Fruit fly (Drosophila melanogaster) whole organism, embryonic: ENCODE measurements around the gene CG16734.

Source experiments
- Atf6 ChIP-seq: fragments of 200-800 bp; sonication (Bioruptor generic); IDR thresholded peaks from 2 replicates; pipeline ENCODE4 v1.3.6; 2022; ENCODE audit warnings: missing biosample characterization, missing genetic modification characterization
- CG10147 ChIP-seq: fragments of 200-800 bp; sonication (Bioruptor generic); optimal IDR thresholded peaks from 2 replicates; lab custom pipeline; 2019; ENCODE audit warnings: missing biosample characterization, mild to moderate bottlenecking, missing genetic modification characterization, moderate library complexity
- CG1024 ChIP-seq: fragments of 200-800 bp; sonication (Bioruptor generic); IDR thresholded peaks from 2 replicates; pipeline ENCODE4 v1.3.6; 2022; ENCODE audit warnings: missing biosample characterization, missing genetic modification characterization
- CG10321 ChIP-seq: fragments of 200-800 bp; sonication (Bioruptor generic); IDR thresholded peaks from 2 replicates; pipeline ENCODE4 v1.3.6; 2022; ENCODE audit warnings: missing biosample characterization, missing genetic modification characterization
- CG11093 ChIP-seq: fragments of 200-800 bp; sonication (Bioruptor generic); IDR thresholded peaks from 3 replicates; pipeline ENCODE4 v1.3.6; 2022; ENCODE audit warnings: missing biosample characterization, missing genetic modification characterization
- CG11695 ChIP-seq: fragments of 200-800 bp; sonication (Bioruptor generic); IDR thresholded peaks from 3 replicates; pipeline ENCODE4 v1.3.6; 2022; ENCODE audit warnings: missing biosample characterization, missing genetic modification characterization
- CG14860 ChIP-seq: fragments of 200-800 bp; sonication (Bioruptor generic); IDR thresholded peaks from 3 replicates; pipeline ENCODE4 v1.3.6; 2022; ENCODE audit warnings: missing biosample characterization, missing genetic modification characterization; ENCODE audit not compliant: partially characterized antibody
- CG15269 ChIP-seq: fragments of 200-800 bp; sonication (Bioruptor generic); optimal IDR thresholded peaks from 2 replicates; lab custom pipeline; 2018; ENCODE audit warnings: missing biosample characterization, mild to moderate bottlenecking, missing genetic modification characterization, moderate library complexity
- CG1602 ChIP-seq: fragments of 200-800 bp; sonication (Bioruptor generic); optimal IDR thresholded peaks from 3 replicates; lab custom pipeline; 2016; ENCODE audit warnings: missing biosample characterization, missing genetic modification characterization
- CG17361 ChIP-seq: fragments of 200-800 bp; sonication (Bioruptor generic); IDR thresholded peaks from 3 replicates; pipeline ENCODE4 v1.3.6; 2022; ENCODE audit warnings: missing biosample characterization, missing genetic modification characterization
- CG18599 ChIP-seq: fragments of 200-800 bp; sonication (Bioruptor generic); optimal IDR thresholded peaks from 3 replicates; lab custom pipeline; 2017; ENCODE audit warnings: missing biosample characterization, missing genetic modification characterization, mild to moderate bottlenecking, moderate library complexity, missing genetic modification reagents
- CG2712 ChIP-seq: fragments of 200-800 bp; optimal IDR thresholded peaks from 3 replicates; lab custom pipeline; 2019; ENCODE audit warnings: missing biosample characterization, mild to moderate bottlenecking, missing genetic modification characterization, moderate library complexity
- CG30431 ChIP-seq: fragments of 200-800 bp; sonication (Bioruptor generic); optimal IDR thresholded peaks from 2 replicates; lab custom pipeline; 2017; ENCODE audit warnings: missing biosample characterization, missing genetic modification characterization
- CG3065 ChIP-seq: fragments of 200-800 bp; sonication (Bioruptor generic); optimal IDR thresholded peaks from 2 replicates; lab custom pipeline; 2016; ENCODE audit warnings: missing biosample characterization, missing genetic modification characterization
- CG33213 ChIP-seq: fragments of 200-800 bp; sonication (Bioruptor generic); optimal IDR thresholded peaks from 3 replicates; lab custom pipeline; 2016; ENCODE audit warnings: missing biosample characterization, missing genetic modification characterization
- CG4617 ChIP-seq: fragments of 200-800 bp; sonication (Bioruptor generic); optimal IDR thresholded peaks from 3 replicates; lab custom pipeline; 2016; ENCODE audit warnings: missing biosample characterization, missing genetic modification characterization, borderline replicate concordance
- CG6254 ChIP-seq: fragments of 200-800 bp; sonication (Bioruptor generic); optimal IDR thresholded peaks from 3 replicates; lab custom pipeline; 2017; ENCODE audit warnings: mild to moderate bottlenecking, missing biosample characterization, missing genetic modification reagents, missing genetic modification characterization
- CG8944 ChIP-seq: fragments of 200-800 bp; sonication (Bioruptor generic); optimal IDR thresholded peaks from 3 replicates; lab custom pipeline; 2016; ENCODE audit warnings: missing biosample characterization, missing genetic modification characterization
- CG9817 ChIP-seq: fragments of 200-800 bp; sonication (Bioruptor generic); optimal IDR thresholded peaks from 2 replicates; lab custom pipeline; 2018; ENCODE audit warnings: missing biosample characterization, mild to moderate bottlenecking, missing genetic modification characterization, moderate library complexity
- CG9876 ChIP-seq: fragments of 200-800 bp; sonication (Bioruptor generic); optimal IDR thresholded peaks from 2 replicates; lab custom pipeline; 2016; ENCODE audit warnings: missing biosample characterization, missing genetic modification characterization
- CG9932 ChIP-seq: fragments of 200-800 bp; sonication (Bioruptor generic); IDR thresholded peaks from 2 replicates; pipeline ENCODE4 v1.3.6; 2022; ENCODE audit warnings: missing biosample characterization, missing genetic modification characterization
- E2f2 ChIP-seq: fragments of 200-800 bp; sonication (Bioruptor generic); IDR thresholded peaks from 2 replicates; pipeline ENCODE4 v1.3.6; 2022; ENCODE audit warnings: missing biosample characterization, missing genetic modification characterization
- Elba2 ChIP-seq: fragments of 200-800 bp; sonication (Bioruptor generic); optimal IDR thresholded peaks from 3 replicates; lab custom pipeline; 2016; ENCODE audit warnings: missing biosample characterization, missing genetic modification characterization
- Ets65A ChIP-seq: fragments of 200-800 bp; sonication (Bioruptor generic); peaks from one replicate; lab custom pipeline; 2016; ENCODE audit warnings: missing biosample characterization, missing genetic modification characterization
- Fer1 ChIP-seq: fragments of 200-800 bp; sonication (Bioruptor generic); optimal IDR thresholded peaks from 2 replicates; lab custom pipeline; 2017; ENCODE audit warnings: missing biosample characterization, mild to moderate bottlenecking, missing genetic modification characterization
- Fer2 ChIP-seq: fragments of 200-800 bp; sonication (Bioruptor generic); optimal IDR thresholded peaks from 2 replicates; lab custom pipeline; 2018; ENCODE audit warnings: missing biosample characterization, mild to moderate bottlenecking, missing genetic modification characterization, moderate library complexity
- Jarid2 ChIP-seq: fragments of 200-800 bp; sonication (Bioruptor generic); optimal IDR thresholded peaks from 3 replicates; lab custom pipeline; 2017; ENCODE audit warnings: mild to moderate bottlenecking, missing biosample characterization, missing genetic modification reagents, missing genetic modification characterization
- Mad ChIP-seq: fragments of 200-800 bp; sonication (Bioruptor generic); optimal IDR thresholded peaks from 2 replicates; lab custom pipeline; 2016; ENCODE audit warnings: missing biosample characterization, missing genetic modification characterization
- Mrtf ChIP-seq: fragments of 200-800 bp; sonication (Bioruptor generic); IDR thresholded peaks from 3 replicates; pipeline ENCODE4 v1.3.6; 2022; ENCODE audit warnings: missing biosample characterization, missing genetic modification characterization
- NfI ChIP-seq: fragments of 200-800 bp; sonication (Bioruptor generic); optimal IDR thresholded peaks from 3 replicates; lab custom pipeline; 2018; ENCODE audit warnings: missing biosample characterization, mild to moderate bottlenecking, missing genetic modification characterization, moderate library complexity
- Spps ChIP-seq: fragments of 200-800 bp; sonication (Bioruptor generic); optimal IDR thresholded peaks from 2 replicates; lab custom pipeline; 2018; ENCODE audit warnings: missing biosample characterization, mild to moderate bottlenecking, missing genetic modification characterization
- Ssrp ChIP-seq: fragments of 200-800 bp; sonication (Bioruptor generic); optimal IDR thresholded peaks from 2 replicates; lab custom pipeline; 2018; ENCODE audit warnings: missing biosample characterization, mild to moderate bottlenecking, missing genetic modification characterization, moderate library complexity
- Usf ChIP-seq: fragments of 200-800 bp; sonication (Bioruptor generic); optimal IDR thresholded peaks from 2 replicates; lab custom pipeline; 2017; ENCODE audit warnings: missing genotype, missing biosample characterization, missing genetic modification characterization
- bsh ChIP-seq, 2 experiments: fragments of 200-800 bp; sonication (Bioruptor generic); optimal IDR thresholded peaks; 2 replicates each; lab custom pipeline; 2017 to 2018; ENCODE audit warnings: mild to moderate bottlenecking in 2 of 2, missing biosample characterization in 2 of 2, missing genetic modification characterization in 2 of 2, moderate library complexity in 1 of 2
- cato ChIP-seq: fragments of 200-800 bp; sonication (Bioruptor generic); optimal IDR thresholded peaks from 2 replicates; lab custom pipeline; 2016; ENCODE audit warnings: missing biosample characterization, missing genetic modification characterization, borderline replicate concordance
- da ChIP-seq: fragments of 200-800 bp; sonication (Bioruptor generic); optimal IDR thresholded peaks from 2 replicates; lab custom pipeline; 2016; ENCODE audit warnings: missing biosample characterization, missing genetic modification characterization
- dmrt99B ChIP-seq: fragments of 200-800 bp; sonication (Bioruptor generic); optimal IDR thresholded peaks from 2 replicates; lab custom pipeline; 2018; ENCODE audit warnings: missing biosample characterization, mild to moderate bottlenecking, missing genetic modification characterization, moderate library complexity
- jing ChIP-seq: fragments of 200-800 bp; sonication (Bioruptor generic); optimal IDR thresholded peaks from 2 replicates; lab custom pipeline; 2018; ENCODE audit warnings: missing biosample characterization, mild to moderate bottlenecking, missing genetic modification characterization
- oc ChIP-seq: fragments of 200-800 bp; sonication (Bioruptor generic); optimal IDR thresholded peaks from 2 replicates; lab custom pipeline; 2018; ENCODE audit warnings: missing biosample characterization, mild to moderate bottlenecking, missing genetic modification characterization, moderate library complexity
- psq ChIP-seq: fragments of 200-800 bp; sonication (Bioruptor generic); optimal IDR thresholded peaks from 2 replicates; lab custom pipeline; 2017; ENCODE audit warnings: missing biosample characterization, missing genetic modification characterization
- pzg ChIP-seq: fragments of 200-800 bp; sonication (Bioruptor generic); optimal IDR thresholded peaks from 3 replicates; lab custom pipeline; 2018; ENCODE audit warnings: missing biosample characterization, mild to moderate bottlenecking, missing genetic modification characterization, moderate library complexity
- rib ChIP-seq: fragments of 200-800 bp; sonication (Bioruptor generic); IDR thresholded peaks from 2 replicates; pipeline ENCODE4 v1.3.6; 2022; ENCODE audit warnings: missing biosample characterization, missing genetic modification characterization
- shn ChIP-seq: fragments of 200-800 bp; sonication (Bioruptor generic); optimal IDR thresholded peaks from 3 replicates; lab custom pipeline; 2016; ENCODE audit warnings: missing biosample characterization, missing genetic modification characterization
- sna ChIP-seq: fragments of 200-800 bp; sonication (Bioruptor generic); IDR thresholded peaks from 2 replicates; pipeline ENCODE4 v1.3.6; 2022; ENCODE audit warnings: missing biosample characterization, missing genetic modification characterization; ENCODE audit not compliant: partially characterized antibody
- so ChIP-seq: fragments of 200-800 bp; sonication (Bioruptor generic); IDR thresholded peaks from 3 replicates; pipeline ENCODE4 v1.3.6; 2022; ENCODE audit warnings: missing biosample characterization, missing genetic modification characterization
- sob ChIP-seq: fragments of 200-800 bp; sonication (Bioruptor generic); IDR thresholded peaks from 2 replicates; pipeline ENCODE4 v1.3.6; 2022; ENCODE audit warnings: missing biosample characterization, missing genetic modification characterization
- trh ChIP-seq: fragments of 200-800 bp; sonication (Bioruptor generic); optimal IDR thresholded peaks from 2 replicates; lab custom pipeline; 2016; ENCODE audit warnings: missing biosample characterization, missing genetic modification characterization
- vnd ChIP-seq: fragments of 200-800 bp; sonication (Bioruptor generic); IDR thresholded peaks from 3 replicates; pipeline ENCODE4 v1.3.6; 2022; ENCODE audit warnings: missing biosample characterization, missing genetic modification characterization; ENCODE audit not compliant: partially characterized antibody
- zen2 ChIP-seq: fragments of 200-800 bp; sonication (Bioruptor generic); IDR thresholded peaks from 3 replicates; pipeline ENCODE4 v1.3.6; 2022; ENCODE audit warnings: missing biosample characterization, missing genetic modification characterization; ENCODE audit not compliant: partially characterized antibody

CG16734 gene

DNA sequence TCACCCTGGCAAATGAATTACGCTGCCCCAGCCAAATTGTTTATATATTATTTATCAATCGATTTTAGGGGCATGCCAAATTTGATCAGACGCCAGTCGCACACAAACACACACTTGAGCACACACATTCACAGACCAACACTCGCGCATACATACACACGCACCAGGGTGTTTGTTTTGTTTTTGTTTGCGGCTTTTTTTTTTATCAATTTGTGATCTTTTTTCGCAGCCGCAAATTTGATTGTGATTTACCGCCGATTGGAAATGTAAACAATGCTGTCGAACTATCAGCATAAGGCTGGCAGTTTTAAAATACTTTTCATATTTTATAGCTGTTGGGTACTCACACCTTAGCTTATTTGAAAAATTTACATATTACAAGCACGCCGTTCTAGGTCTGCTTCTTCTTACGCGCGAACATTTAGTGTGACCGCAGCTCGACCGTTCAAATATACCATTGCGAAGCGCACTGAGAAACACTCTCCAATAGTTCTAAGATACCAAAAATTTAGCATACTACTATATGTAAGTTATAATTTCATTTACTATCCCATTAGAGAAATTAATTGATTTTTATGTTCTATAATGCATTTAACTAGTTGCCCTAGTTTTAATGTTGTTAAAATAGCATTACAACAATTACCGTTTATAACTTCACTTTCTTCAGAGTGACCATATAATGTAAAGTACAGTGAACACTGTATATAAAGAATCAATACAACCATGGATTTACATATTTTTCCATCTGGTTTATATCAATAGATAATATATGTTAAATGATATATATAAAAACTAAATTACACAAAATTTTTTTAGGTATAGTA lies 17.4 kb upstream of the CG16734 start, which contains the start of gene pum (continued):
- TF ChIP-seq Ets65A (GFP tag; lab: Kevin White, UChicago): no peak
- no peak for TF ChIP-seq shn (GFP tag; lab: Kevin White, UChicago)
- no peak for TF ChIP-seq psq (GFP tag; lab: Kevin White, UChicago)
- TF ChIP-seq Elba2 (GFP tag; lab: Kevin White, UChicago): peak; percentile 1
- no peak for TF ChIP-seq CG8944 (GFP tag; lab: Kevin White, UChicago)
- no peak for TF ChIP-seq so (GFP tag; lab: Robert Waterston, UW)
- TF ChIP-seq Jarid2: no peak
- TF ChIP-seq cato (GFP tag; lab: Kevin White, UChicago): peak; percentile 10
- no peak for TF ChIP-seq CG1024 (GFP tag; lab: Robert Waterston, UW)
- TF ChIP-seq bsh (GFP tag; optimal IDR thresholded peaks at IDR 0.05; lab: Kevin White, UChicago): peak; percentile 50 to 83
- no peak for TF ChIP-seq CG14860 (GFP tag; lab: Robert Waterston, UW)
- TF ChIP-seq Spps: peak; percentile 36
- no peak for TF ChIP-seq CG10321 (GFP tag; lab: Robert Waterston, UW)
- TF ChIP-seq Ssrp (tag; lab: Kevin White, UChicago): no peak
- TF ChIP-seq Mad (GFP tag; lab: Kevin White, UChicago): no peak
- TF ChIP-seq CG9932 (GFP tag; lab: Robert Waterston, UW): peak; percentile 68
- no peak for TF ChIP-seq CG3065 (GFP tag; lab: Kevin White, UChicago)
- peak; percentile 4 for TF ChIP-seq CG4617 (GFP tag; lab: Kevin White, UChicago)
- TF ChIP-seq CG11695 (GFP tag; lab: Robert Waterston, UW): 0 out of 3 replicates have a peak, but pooled peaks have one; percentile 11
- TF ChIP-seq CG1602 (GFP tag; lab: Kevin White, UChicago): peak; percentile 30
- TF ChIP-seq Fer1: no peak
- TF ChIP-seq CG17361 (GFP tag; lab: Robert Waterston, UW): peak; percentile 80
- no peak for TF ChIP-seq Mrtf (GFP tag; lab: Robert Waterston, UW)
- TF ChIP-seq jing (GFP tag; lab: Kevin White, UChicago): no peak
- no peak for TF ChIP-seq rib (GFP tag; lab: Robert Waterston, UW)
- TF ChIP-seq trh (GFP tag; lab: Kevin White, UChicago): no peak
- no peak for TF ChIP-seq zen2 (GFP tag; lab: Robert Waterston, UW)
- no peak for TF ChIP-seq CG6254
- TF ChIP-seq CG9876 (GFP tag; lab: Kevin White, UChicago): no peak
- no peak for TF ChIP-seq oc (tag; lab: Kevin White, UChicago)
- no peak for TF ChIP-seq vnd
- no peak for TF ChIP-seq CG11093
- TF ChIP-seq Usf (GFP tag; lab: Kevin White, UChicago): no peak
- no peak for TF ChIP-seq CG33213 (GFP tag; lab: Kevin White, UChicago)
- TF ChIP-seq CG10147 (GFP tag; lab: Kevin White, UChicago): peak; percentile 62
- peak; percentile 74 for TF ChIP-seq pzg (GFP tag; lab: Kevin White, UChicago)
- peak; percentile 70 for TF ChIP-seq CG2712 (tag; lab: Kevin White, UChicago)
- TF ChIP-seq CG9817: peak; percentile 20
- peak; percentile 37 for TF ChIP-seq Atf6 (GFP tag; lab: Robert Waterston, UW)
- TF ChIP-seq CG18599 (GFP tag; lab: Kevin White, UChicago): peak; percentile 9
- TF ChIP-seq E2f2 (GFP tag; lab: Robert Waterston, UW): peak; percentile 66
- peak; percentile 43 for TF ChIP-seq dmrt99B
- no peak for TF ChIP-seq NfI (GFP tag; lab: Kevin White, UChicago)
- TF ChIP-seq CG15269: peak; percentile 39
- TF ChIP-seq sob (GFP tag; lab: Robert Waterston, UW): 0 out of 2 replicates have a peak, but pooled peaks have one; percentile 4
- no peak for TF ChIP-seq Fer2 (tag; lab: Kevin White, UChicago)
- no peak for TF ChIP-seq da (GFP tag; lab: Kevin White, UChicago)
- TF ChIP-seq CG30431: no peak
- no peak for TF ChIP-seq sna
